Worm (Caenorhabditis elegans) whole organism, midembryonic: ENCODE data around the gene H01G02.1.

Experiments
- T22C8.4 ChIP-seq: fragments of 200-800 bp; sonication (Bioruptor generic); IDR thresholded peaks from 2 replicates; pipeline ENCODE4 v1.3.6; 2022; ENCODE audit warnings: missing genetic modification characterization, missing compliant biosample characterization
- cog-1 ChIP-seq: sonication (generic microtip); optimal IDR thresholded peaks from 2 replicates; lab custom pipeline; 2016; ENCODE audit warnings: missing genetic modification characterization, missing compliant biosample characterization
- flt-1 ChIP-seq: fragments of 200-800 bp; sonication (Bioruptor generic); IDR thresholded peaks from 2 replicates; pipeline ENCODE4 v1.3.6; 2022; ENCODE audit warnings: missing genetic modification characterization, missing compliant biosample characterization
- klf-2 ChIP-seq: fragments of 200-800 bp; sonication (Bioruptor generic); conservative IDR thresholded peaks from 2 replicates; pipeline ENCODE4 v1.3.6; 2022; ENCODE audit warnings: missing genetic modification reagents, missing genetic modification characterization, missing compliant biosample characterization
- med-1 ChIP-seq: sonication (generic microtip); optimal IDR thresholded peaks from 2 replicates; lab custom pipeline; 2017; ENCODE audit warnings: missing genetic modification characterization, mild to moderate bottlenecking, missing compliant biosample characterization, antibody characterized with exemption, missing genetic modification reagents; ENCODE audit not compliant: insufficient read depth
- ref-1 ChIP-seq: fragments of 200-800 bp; sonication (Bioruptor generic); conservative IDR thresholded peaks from 2 replicates; pipeline ENCODE4 v1.3.6; 2022; ENCODE audit warnings: missing genetic modification reagents, missing genetic modification characterization, missing compliant biosample characterization
- tab-1 ChIP-seq: fragments of 200-800 bp; sonication (Bioruptor generic); IDR thresholded peaks from 2 replicates; pipeline ENCODE4 v1.3.6; 2022; ENCODE audit warnings: missing genetic modification characterization, missing compliant biosample characterization
- ztf-23 ChIP-seq: fragments of 200-800 bp; sonication (Bioruptor generic); IDR thresholded peaks from 2 replicates; pipeline ENCODE4 v1.3.6; 2022; ENCODE audit warnings: missing genetic modification reagents, missing genetic modification characterization, missing compliant biosample characterization
- ztf-29 ChIP-seq: fragments of 200-800 bp; sonication (Bioruptor generic); IDR thresholded peaks from 2 replicates; pipeline ENCODE4 v1.3.6; 2022; ENCODE audit warnings: missing genetic modification reagents, missing genetic modification characterization, missing compliant biosample characterization

H01G02.1 gene

DNA sequence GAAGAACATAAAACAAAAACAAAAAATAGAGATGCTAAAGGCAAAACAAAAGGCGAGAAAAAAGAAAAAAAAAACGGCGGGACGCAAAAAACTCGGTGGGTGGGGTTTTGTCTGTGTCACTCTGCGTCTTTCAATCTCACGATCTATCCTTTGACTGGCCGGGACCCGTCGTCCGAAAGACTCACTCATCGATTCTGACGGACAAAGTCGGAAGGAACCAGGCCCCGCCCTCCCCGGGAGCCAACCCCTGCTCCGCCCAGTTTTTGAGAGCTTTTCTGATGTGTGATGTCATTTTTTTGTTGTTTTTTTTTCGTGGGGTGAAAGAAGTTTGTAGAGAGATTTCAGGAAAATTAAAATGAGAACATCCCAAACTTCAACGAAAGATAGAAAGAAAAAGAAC is 10.8 kb downstream of the H01G02.1 start:
- TF ChIP-seq ztf-23 (GFP tag; lab: Robert Waterston, UW) = 0 out of 2 replicates have a peak, but pooled peaks have one; percentile 28
- no peak for TF ChIP-seq T22C8.4 (GFP tag; lab: Robert Waterston, UW)
- no peak for TF ChIP-seq klf-2 (GFP tag; lab: Robert Waterston, UW)
- TF ChIP-seq flt-1 = peak; percentile 21; the same call in 1 of the 2 replicates
- TF ChIP-seq med-1 (GFP tag; lab: Kevin White, UChicago) = no peak
- no peak for TF ChIP-seq cog-1 (tag; lab: Kevin White, UChicago)

DNA sequence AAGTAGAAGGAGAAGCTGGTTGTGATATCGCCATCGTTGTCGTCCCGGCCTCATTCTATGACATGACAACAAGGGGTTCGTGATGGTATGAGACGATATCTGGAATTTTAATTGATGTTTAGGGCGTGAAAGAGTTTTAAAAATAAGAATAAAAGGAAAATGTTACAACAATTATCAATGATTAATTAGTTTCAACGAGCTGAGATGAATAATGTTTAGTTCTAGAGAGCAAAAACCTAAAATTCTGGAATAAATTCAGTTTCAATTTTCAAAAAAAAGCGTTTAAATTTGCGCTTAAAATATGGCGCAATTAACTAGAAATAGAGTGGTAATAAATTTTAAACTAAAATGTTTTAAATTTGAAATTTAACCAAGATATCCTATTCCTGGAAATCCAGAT is 11.5 kb downstream of the H01G02.1 start, which contains the start of gene H01G02.3:
TSS of gene H01G02.3 (minus strand) at position 101 of the 400 bp plus-strand sequence.
- no peak for TF ChIP-seq tab-1
- no peak for TF ChIP-seq ztf-23 (GFP tag; lab: Robert Waterston, UW)
- TF ChIP-seq T22C8.4 (GFP tag; lab: Robert Waterston, UW) = no peak
- TF ChIP-seq ref-1 (GFP tag; lab: Robert Waterston, UW) = no peak
- no peak for TF ChIP-seq ztf-29
- TF ChIP-seq med-1 (GFP tag; lab: Kevin White, UChicago) = no peak
- no peak for TF ChIP-seq klf-2 (GFP tag; lab: Robert Waterston, UW)
- no peak for TF ChIP-seq cog-1 (tag; lab: Kevin White, UChicago)

DNA sequence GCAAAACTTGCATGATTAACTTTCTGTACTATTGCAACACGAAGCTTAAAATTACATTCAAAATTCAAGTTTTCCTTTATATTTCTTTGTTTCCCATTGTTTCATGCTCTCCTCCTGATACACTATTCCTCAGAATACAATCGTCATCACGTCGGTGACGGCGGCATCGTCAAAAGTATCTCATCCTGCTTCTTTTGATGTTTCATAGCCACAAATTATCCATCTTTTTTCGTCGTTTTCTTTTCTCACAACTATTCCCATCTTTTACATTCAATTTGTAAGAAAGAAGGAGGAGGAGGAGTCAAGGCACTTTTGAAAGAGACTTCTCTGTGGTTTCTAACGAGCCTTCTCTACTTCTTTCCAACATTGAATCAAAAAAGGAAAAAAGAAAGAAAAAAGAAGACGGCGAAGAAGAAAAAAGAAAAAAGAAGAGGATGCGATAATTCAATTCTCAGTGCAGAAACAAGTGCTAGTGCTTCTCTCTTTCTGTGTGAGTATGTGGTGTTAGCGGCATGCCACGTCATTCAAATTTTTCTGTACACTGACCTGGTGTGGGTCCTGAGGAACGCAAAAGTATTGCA is 15.5 kb downstream of the H01G02.1 start:
- no peak for TF ChIP-seq ref-1 (GFP tag; lab: Robert Waterston, UW)
- TF ChIP-seq cog-1 (tag; lab: Kevin White, UChicago) = no peak
- TF ChIP-seq ztf-23 (GFP tag; lab: Robert Waterston, UW) = no peak
- TF ChIP-seq ztf-29 = no peak
- TF ChIP-seq tab-1 = no peak
- no peak for TF ChIP-seq med-1 (GFP tag; lab: Kevin White, UChicago)
- no peak for TF ChIP-seq flt-1
- no peak for TF ChIP-seq klf-2 (GFP tag; lab: Robert Waterston, UW)
- TF ChIP-seq T22C8.4 (GFP tag; lab: Robert Waterston, UW) = no peak

DNA sequence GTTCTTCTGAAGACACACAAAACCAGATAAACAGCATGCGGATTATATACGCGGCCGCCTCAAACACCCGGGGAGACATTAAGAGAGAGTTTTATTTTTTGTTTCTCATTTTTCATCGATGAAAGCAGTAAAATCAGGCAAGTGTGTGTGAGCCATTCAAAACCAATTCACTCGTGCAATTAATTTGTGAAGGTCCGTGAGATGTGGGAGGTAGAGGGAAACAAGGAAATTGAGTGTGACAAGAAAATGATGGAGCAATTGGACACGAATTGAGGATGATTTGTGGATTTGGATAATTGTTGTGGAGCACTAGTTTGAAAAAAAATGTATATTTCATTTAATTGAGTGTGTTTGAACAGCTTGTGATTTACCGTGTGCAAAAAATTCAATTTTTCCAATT is 16.2 kb downstream of the H01G02.1 start:
- TF ChIP-seq ztf-29 (no peak), ztf-23 (GFP tag; lab: Robert Waterston, UW) (no peak), med-1 (GFP tag; lab: Kevin White, UChicago) (no peak), tab-1 (no peak), ref-1 (GFP tag; lab: Robert Waterston, UW) (no peak), cog-1 (tag; lab: Kevin White, UChicago) (no peak)

DNA sequence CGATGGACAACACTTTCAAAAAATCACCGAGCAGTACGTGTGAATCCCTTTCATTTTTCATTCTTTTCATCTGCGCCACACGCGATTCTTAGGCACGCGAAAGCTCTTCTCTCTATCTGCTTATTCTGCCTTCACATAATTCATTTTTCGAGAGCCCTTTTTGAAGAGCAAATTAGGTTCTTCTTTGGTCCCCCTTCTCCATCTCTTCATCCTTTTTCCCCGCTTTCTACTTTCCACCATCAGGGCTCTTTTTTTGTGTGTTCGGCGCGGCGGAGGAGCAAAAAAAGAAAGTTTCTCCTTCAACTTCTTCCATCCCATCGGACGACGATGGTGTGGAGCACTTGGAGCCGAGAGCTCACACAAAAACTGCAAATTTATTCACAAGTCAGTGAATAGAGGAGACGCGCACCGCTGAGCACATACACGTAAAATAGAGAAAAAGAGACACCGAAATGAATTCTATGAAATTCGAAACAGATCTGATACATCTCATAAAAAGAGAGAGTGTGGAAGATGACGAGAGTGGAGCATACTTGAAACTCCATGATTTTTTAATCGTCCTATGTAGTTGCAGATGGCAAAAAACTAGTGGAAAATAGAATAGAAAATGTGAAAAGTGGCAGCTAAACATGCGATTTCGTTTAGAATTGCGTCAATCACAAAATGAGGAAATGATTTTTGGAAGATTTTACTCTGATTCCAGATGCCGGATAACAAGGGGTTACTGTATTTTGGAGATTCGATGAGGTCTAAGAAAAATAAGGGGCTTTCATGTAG is 18.7 kb downstream of the H01G02.1 start:
- TF ChIP-seq med-1 (GFP tag; lab: Kevin White, UChicago) (no peak), T22C8.4 (GFP tag; lab: Robert Waterston, UW) (no peak), ref-1 (GFP tag; lab: Robert Waterston, UW) (no peak), ztf-29 (no peak), cog-1 (tag; lab: Kevin White, UChicago) (no peak), flt-1 (no peak), tab-1 (no peak), klf-2 (GFP tag; lab: Robert Waterston, UW) (no peak), ztf-23 (GFP tag; lab: Robert Waterston, UW) (no peak)

- TF ChIP-seq klf-2 (GFP tag; lab: Robert Waterston, UW) (no peak), ztf-29 (no peak), ztf-23 (GFP tag; lab: Robert Waterston, UW) (no peak)
These were observed 21.1 kb downstream of the H01G02.1 start for ce11 chrIV:11782846-11783245.

- TF ChIP-seq ztf-29 = no peak
- TF ChIP-seq flt-1 = no peak
- TF ChIP-seq ztf-23 (GFP tag; lab: Robert Waterston, UW) = no peak
- no peak for TF ChIP-seq med-1 (GFP tag; lab: Kevin White, UChicago)
- no peak for TF ChIP-seq cog-1 (tag; lab: Kevin White, UChicago)
- no peak for TF ChIP-seq ref-1 (GFP tag; lab: Robert Waterston, UW)
- TF ChIP-seq klf-2 (GFP tag; lab: Robert Waterston, UW) = no peak
- TF ChIP-seq T22C8.4 (GFP tag; lab: Robert Waterston, UW) = no peak
- TF ChIP-seq tab-1 = no peak
These were observed 24.9 kb downstream of the H01G02.1 start, which contains the start of gene lpr-2 for ce11 chrIV:11779028-11779427. lpr-2 (plus strand) TSS chrIV:11779216.

DNA sequence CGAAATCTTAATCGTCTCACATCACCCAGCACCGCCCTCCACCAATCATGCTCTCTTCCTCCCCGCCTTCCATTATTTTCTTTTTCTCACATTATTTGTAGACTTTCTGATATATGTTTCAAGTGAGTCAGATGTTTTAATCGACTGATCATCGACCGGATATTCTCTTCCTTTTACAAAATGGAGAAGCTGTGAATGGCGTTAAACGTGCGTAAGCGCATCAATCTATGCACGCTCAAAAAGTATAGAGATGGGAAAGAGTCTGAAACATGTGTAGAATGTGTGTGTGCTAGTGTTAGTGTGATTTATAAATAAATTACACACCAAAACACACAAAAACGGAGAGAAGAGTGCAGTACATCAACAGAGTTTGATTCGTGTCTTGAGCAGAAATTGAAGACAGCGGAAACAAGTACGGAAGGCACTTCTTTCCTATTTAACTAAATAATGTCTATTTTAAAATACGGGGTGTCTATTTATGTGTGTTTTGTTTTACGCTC is 26.9 kb downstream of the H01G02.1 start:
- TF ChIP-seq cog-1 (tag; lab: Kevin White, UChicago) (no peak), ref-1 (GFP tag; lab: Robert Waterston, UW) (no peak)

DNA sequence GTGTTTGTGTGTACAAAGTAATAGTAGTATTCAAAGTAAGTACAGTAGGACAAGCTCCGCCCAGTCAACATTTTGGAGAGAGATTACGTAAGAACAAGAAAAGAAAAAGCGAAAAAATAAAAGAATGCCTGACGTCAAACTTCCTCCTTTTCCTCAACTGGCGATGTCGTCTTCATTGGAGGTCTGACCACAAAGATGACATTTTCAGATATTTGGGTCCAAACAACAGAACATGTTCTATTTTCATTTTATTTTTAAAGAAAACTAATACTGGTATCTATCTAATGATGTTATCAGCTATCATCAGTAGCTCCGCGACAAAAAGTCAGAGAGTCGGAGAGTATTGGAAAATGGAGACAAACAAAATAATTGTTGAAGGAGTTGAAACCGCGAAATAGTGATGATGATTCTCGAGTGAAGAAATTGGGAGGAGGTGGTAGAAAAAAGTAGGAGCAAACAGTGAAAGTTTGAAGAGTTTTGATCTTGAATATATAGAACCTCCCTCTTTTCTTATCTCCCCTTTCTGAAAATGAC is 30.2 kb downstream of the H01G02.1 start, which contains the start of gene lips-5:
TSS of gene lips-5 (minus strand) at position 51 of the 534 bp plus-strand sequence.
- no peak for TF ChIP-seq T22C8.4 (GFP tag; lab: Robert Waterston, UW)

DNA sequence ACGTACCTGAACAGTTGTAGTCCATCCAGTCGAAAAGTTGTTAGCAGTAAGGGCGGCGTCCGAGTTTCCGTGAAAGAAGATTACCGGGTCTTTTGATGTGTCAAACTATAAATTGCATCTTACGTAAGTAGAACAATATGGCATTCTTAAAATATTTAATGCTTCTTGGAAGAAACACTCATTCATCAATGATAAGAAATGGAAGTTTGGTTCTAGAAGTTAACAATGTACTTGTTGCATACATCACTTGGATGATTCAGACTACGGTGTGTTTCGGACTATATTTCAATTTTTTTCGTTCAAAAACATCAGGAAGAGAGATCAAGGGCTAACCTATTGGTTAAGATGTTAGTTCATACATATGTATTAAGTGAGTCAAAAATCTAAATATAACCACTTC is 31.8 kb downstream of the H01G02.1 start:
- TF ChIP-seq med-1 (GFP tag; lab: Kevin White, UChicago) (no peak), ztf-23 (GFP tag; lab: Robert Waterston, UW) (no peak), cog-1 (tag; lab: Kevin White, UChicago) (no peak), tab-1 (no peak), ref-1 (GFP tag; lab: Robert Waterston, UW) (no peak), flt-1 (no peak), klf-2 (GFP tag; lab: Robert Waterston, UW) (no peak), T22C8.4 (GFP tag; lab: Robert Waterston, UW) (no peak), ztf-29 (no peak)
